Fruit fly (Drosophila melanogaster) whole organism, prepupa: Measurements from ENCODE around the gene CG6652.

Experiments used
- Blimp-1 ChIP-seq: fragments of 200-800 bp; sonication (Bioruptor generic); optimal IDR thresholded peaks from 3 replicates; lab custom pipeline; 2017; ENCODE audit warnings: missing biosample characterization, missing genetic modification characterization, mild to moderate bottlenecking, moderate library complexity, missing genetic modification reagents
- CG10631 ChIP-seq: fragments of 200-800 bp; sonication (Bioruptor generic); optimal IDR thresholded peaks from 2 replicates; lab custom pipeline; 2016; ENCODE audit warnings: missing biosample characterization, missing genetic modification characterization
- CG10669 ChIP-seq: fragments of 200-800 bp; sonication (Bioruptor generic); optimal IDR thresholded peaks from 3 replicates; lab custom pipeline; 2018; ENCODE audit warnings: missing biosample characterization, mild to moderate bottlenecking, missing genetic modification characterization, moderate library complexity
- CG11294 ChIP-seq: fragments of 200-800 bp; sonication (Bioruptor generic); IDR thresholded peaks from 2 replicates; pipeline ENCODE4 v1.3.6; 2022; ENCODE audit warnings: missing biosample characterization, missing genetic modification characterization
- CG15336 ChIP-seq: fragments of 200-800 bp; sonication (Bioruptor generic); IDR thresholded peaks from 2 replicates; pipeline ENCODE4 v1.3.6; 2022; ENCODE audit warnings: missing biosample characterization, missing genetic modification characterization
- CG1621 ChIP-seq: fragments of 200-800 bp; sonication (Bioruptor generic); optimal IDR thresholded peaks from 3 replicates; lab custom pipeline; 2018; ENCODE audit warnings: missing biosample characterization, mild to moderate bottlenecking, missing genetic modification characterization
- CG16779 ChIP-seq: fragments of 200-800 bp; sonication (Bioruptor generic); optimal IDR thresholded peaks from 3 replicates; lab custom pipeline; 2017; ENCODE audit warnings: missing biosample characterization, mild to moderate bottlenecking, missing genetic modification characterization
- CG3032 ChIP-seq: fragments of 200-800 bp; optimal IDR thresholded peaks from 2 replicates; lab custom pipeline; 2019; ENCODE audit warnings: missing biosample characterization, mild to moderate bottlenecking, missing genetic modification characterization, moderate library complexity
- CG31627 ChIP-seq: fragments of 200-800 bp; sonication (Bioruptor generic); optimal IDR thresholded peaks from 3 replicates; lab custom pipeline; 2016; ENCODE audit warnings: missing biosample characterization, missing genetic modification characterization
- CG32006 ChIP-seq: fragments of 200-800 bp; sonication (Bioruptor generic); optimal IDR thresholded peaks from 3 replicates; lab custom pipeline; 2017; ENCODE audit warnings: missing biosample characterization, mild to moderate bottlenecking, missing genetic modification characterization
- CG34406 ChIP-seq: fragments of 200-800 bp; sonication (Bioruptor generic); optimal IDR thresholded peaks from 3 replicates; lab custom pipeline; 2016; ENCODE audit warnings: missing biosample characterization, missing genetic modification characterization
- CG3919 ChIP-seq: fragments of 200-800 bp; sonication (Bioruptor generic); optimal IDR thresholded peaks from 3 replicates; lab custom pipeline; 2016; ENCODE audit warnings: missing biosample characterization, missing genetic modification characterization
- CG4318 ChIP-seq: fragments of 200-800 bp; sonication (Bioruptor generic); optimal IDR thresholded peaks from 3 replicates; lab custom pipeline; 2017; ENCODE audit warnings: missing biosample characterization, mild to moderate bottlenecking, missing genetic modification characterization
- CG6792 ChIP-seq: fragments of 200-800 bp; sonication (Bioruptor generic); optimal IDR thresholded peaks from 3 replicates; lab custom pipeline; 2016; ENCODE audit warnings: missing biosample characterization, missing genetic modification characterization
- CG6808 ChIP-seq: fragments of 200-800 bp; sonication (Bioruptor generic); optimal IDR thresholded peaks from 3 replicates; lab custom pipeline; 2017; ENCODE audit warnings: missing biosample characterization, missing genetic modification characterization, mild to moderate bottlenecking, moderate library complexity, missing genetic modification reagents
- CG6854 ChIP-seq: fragments of 200-800 bp; sonication (Bioruptor generic); optimal IDR thresholded peaks from 2 replicates; lab custom pipeline; 2017; ENCODE audit warnings: missing biosample characterization, mild to moderate bottlenecking, missing genetic modification characterization
- CG7368 ChIP-seq: fragments of 200-800 bp; sonication (Bioruptor generic); optimal IDR thresholded peaks from 3 replicates; lab custom pipeline; 2016; ENCODE audit warnings: missing biosample characterization, missing genetic modification characterization
- CG8119 ChIP-seq: fragments of 200-800 bp; sonication (Bioruptor generic); IDR thresholded peaks from 3 replicates; pipeline ENCODE4 v1.3.6; 2022; ENCODE audit warnings: missing biosample characterization, missing genetic modification characterization
- CG8319 ChIP-seq: fragments of 200-800 bp; sonication (Bioruptor generic); optimal IDR thresholded peaks from 3 replicates; lab custom pipeline; 2016; ENCODE audit warnings: missing biosample characterization, missing genetic modification characterization
- CG9139 ChIP-seq: fragments of 200-800 bp; sonication (Bioruptor generic); optimal IDR thresholded peaks from 3 replicates; lab custom pipeline; 2017; ENCODE audit warnings: missing biosample characterization, mild to moderate bottlenecking, missing genetic modification characterization
- Eip75B ChIP-seq: fragments of 200-800 bp; sonication (Bioruptor generic); optimal IDR thresholded peaks from 3 replicates; lab custom pipeline; 2016; ENCODE audit warnings: missing biosample characterization, missing genetic modification characterization
- Eip93F ChIP-seq: fragments of 200-800 bp; sonication (Bioruptor generic); optimal IDR thresholded peaks from 2 replicates; lab custom pipeline; 2016; ENCODE audit warnings: missing biosample characterization, mild to moderate bottlenecking, missing genetic modification characterization
- Gug ChIP-seq: fragments of 200-800 bp; sonication (Bioruptor generic); IDR thresholded peaks from 2 replicates; pipeline ENCODE4 v1.3.6; 2022; ENCODE audit warnings: missing biosample characterization, missing genetic modification characterization
- Hr38 ChIP-seq: sonication (Bioruptor generic); optimal IDR thresholded peaks from 2 replicates; lab custom pipeline; 2016; ENCODE audit warnings: missing biosample characterization, missing genetic modification characterization
- Hr39 ChIP-seq: fragments of 200-800 bp; sonication (Bioruptor generic); optimal IDR thresholded peaks from 2 replicates; lab custom pipeline; 2016; ENCODE audit warnings: missing biosample characterization, missing genetic modification characterization
- Hr4 ChIP-seq: fragments of 200-800 bp; sonication (Bioruptor generic); optimal IDR thresholded peaks from 3 replicates; lab custom pipeline; 2016; ENCODE audit warnings: missing biosample characterization, missing genetic modification characterization
- Lpt ChIP-seq: fragments of 200-800 bp; sonication (Bioruptor generic); optimal IDR thresholded peaks from 3 replicates; lab custom pipeline; 2016; ENCODE audit warnings: missing biosample characterization, missing genetic modification characterization
- Met ChIP-seq: fragments of 200-800 bp; sonication (Bioruptor generic); optimal IDR thresholded peaks from 3 replicates; lab custom pipeline; 2016; ENCODE audit warnings: missing biosample characterization, missing genetic modification characterization
- OdsH ChIP-seq: fragments of 200-800 bp; sonication (Bioruptor generic); optimal IDR thresholded peaks from 3 replicates; lab custom pipeline; 2016; ENCODE audit warnings: missing biosample characterization, missing genetic modification characterization
- Smox ChIP-seq: fragments of 200-800 bp; sonication (Bioruptor generic); optimal IDR thresholded peaks from 3 replicates; lab custom pipeline; 2016; ENCODE audit warnings: missing biosample characterization, missing genetic modification characterization
- Sox102F ChIP-seq: fragments of 200-800 bp; sonication (Bioruptor generic); optimal IDR thresholded peaks from 2 replicates; lab custom pipeline; 2016; ENCODE audit warnings: missing biosample characterization, mild to moderate bottlenecking, missing genetic modification characterization
- Sox14 ChIP-seq: fragments of 200-800 bp; sonication (Bioruptor generic); optimal IDR thresholded peaks from 3 replicates; lab custom pipeline; 2016; ENCODE audit warnings: missing biosample characterization, missing genetic modification characterization
- Sox15 ChIP-seq: fragments of 200-800 bp; sonication (Bioruptor generic); optimal IDR thresholded peaks from 3 replicates; lab custom pipeline; 2016; ENCODE audit warnings: missing biosample characterization, missing genetic modification characterization
- acj6 ChIP-seq: fragments of 200-800 bp; sonication (Bioruptor generic); optimal IDR thresholded peaks from 3 replicates; lab custom pipeline; 2016; ENCODE audit warnings: missing biosample characterization, missing genetic modification characterization
- eg ChIP-seq: fragments of 200-800 bp; sonication (Bioruptor generic); IDR thresholded peaks from 3 replicates; pipeline ENCODE4 v1.3.6; 2022; ENCODE audit warnings: missing biosample characterization, missing genetic modification characterization
- esn ChIP-seq: fragments of 200-800 bp; sonication (Bioruptor generic); optimal IDR thresholded peaks from 2 replicates; lab custom pipeline; 2016; ENCODE audit warnings: missing biosample characterization, mild to moderate bottlenecking, missing genetic modification characterization, moderate library complexity
- fd59A ChIP-seq: fragments of 200-800 bp; sonication (Bioruptor generic); optimal IDR thresholded peaks from 2 replicates; lab custom pipeline; 2017; ENCODE audit warnings: missing biosample characterization, mild to moderate bottlenecking, missing genetic modification characterization, missing genetic modification reagents
- fd85E ChIP-seq: fragments of 200-800 bp; sonication (Bioruptor generic); optimal IDR thresholded peaks from 3 replicates; lab custom pipeline; 2016; ENCODE audit warnings: missing biosample characterization, missing genetic modification characterization
- fkh ChIP-seq: fragments of 200-800 bp; sonication (Bioruptor generic); optimal IDR thresholded peaks from 3 replicates; lab custom pipeline; 2017; ENCODE audit warnings: missing biosample characterization, mild to moderate bottlenecking, missing genetic modification characterization, moderate library complexity
- pdm3 ChIP-seq: fragments of 200-800 bp; sonication (Bioruptor generic); optimal IDR thresholded peaks from 3 replicates; lab custom pipeline; 2016; ENCODE audit warnings: missing biosample characterization, missing genetic modification characterization
- salr ChIP-seq, 2 experiments: fragments of 200-800 bp; sonication (Bioruptor generic); optimal IDR thresholded peaks; 3 replicates each; lab custom pipeline; 2016 to 2018; ENCODE audit warnings: missing biosample characterization in 2 of 2, missing genetic modification characterization in 2 of 2, mild to moderate bottlenecking in 1 of 2
- spab ChIP-seq: fragments of 200-800 bp; sonication (Bioruptor generic); optimal IDR thresholded peaks from 2 replicates; lab custom pipeline; 2017; ENCODE audit warnings: missing biosample characterization, mild to moderate bottlenecking, missing genetic modification characterization, missing genetic modification reagents
- ss ChIP-seq, 2 experiments: fragments of 200-800 bp; sonication (Bioruptor generic); optimal IDR thresholded peaks; 2 replicates in 1 of 2; 3 replicates in 1 of 2; lab custom pipeline; 2017 to 2018; ENCODE audit warnings: mild to moderate bottlenecking in 2 of 2, missing biosample characterization in 2 of 2, missing genetic modification characterization in 2 of 2, moderate library complexity in 1 of 2
- svp ChIP-seq: fragments of 200-800 bp; sonication (Bioruptor generic); peaks from one replicate; lab custom pipeline; 2016; ENCODE audit warnings: missing biosample characterization, missing genetic modification characterization
- topi ChIP-seq: fragments of 200-800 bp; sonication (Bioruptor generic); optimal IDR thresholded peaks from 3 replicates; lab custom pipeline; 2016; ENCODE audit warnings: missing biosample characterization, missing genetic modification characterization
- vri ChIP-seq: fragments of 200-800 bp; sonication (Bioruptor generic); optimal IDR thresholded peaks from 3 replicates; lab custom pipeline; 2016; ENCODE audit warnings: missing biosample characterization, mild to moderate bottlenecking, missing genetic modification characterization

Gene CG6652

dm6 chr3L:17000289-17000688, 22.4 kb downstream of the CG6652 start:
- TF ChIP-seq Met (GFP tag; lab: Kevin White, UChicago) (no peak), CG1621 (tag; lab: Kevin White, UChicago) (no peak), ss (GFP tag; optimal IDR thresholded peaks at IDR 0.05; lab: Kevin White, UChicago) (no peak), Hr38 (no peak), CG10631 (GFP tag; lab: Kevin White, UChicago) (no peak), CG9139 (GFP tag; lab: Kevin White, UChicago) (no peak), CG4318 (no peak), esn (GFP tag; lab: Kevin White, UChicago) (no peak), CG16779 (tag; lab: Kevin White, UChicago) (peak; percentile 31), spab (GFP tag; lab: Kevin White, UChicago) (peak; percentile 23), CG3919 (no peak), svp (GFP tag; lab: Kevin White, UChicago) (peak; percentile 91), vri (GFP tag; lab: Kevin White, UChicago) (peak; percentile 34), CG32006 (no peak), pdm3 (GFP tag; lab: Kevin White, UChicago) (no peak), CG6854 (peak; percentile 37)

dm6 chr3L:16994805-16995204, 27.9 kb downstream of the CG6652 start:
- TF ChIP-seq CG3919 = no peak
- no peak for TF ChIP-seq CG8319 (GFP tag; lab: Kevin White, UChicago)
- TF ChIP-seq CG6808 = no peak

- peak; percentile 83 for TF ChIP-seq CG3919
- peak; percentile 91 for TF ChIP-seq Met (GFP tag; lab: Kevin White, UChicago)
- TF ChIP-seq fkh (GFP tag; lab: Kevin White, UChicago) = no peak
- peak; percentile 67 for TF ChIP-seq Sox15 (GFP tag; lab: Kevin White, UChicago)
- peak; percentile 54 for TF ChIP-seq CG8319 (GFP tag; lab: Kevin White, UChicago)
- peak; percentile 87 for TF ChIP-seq CG6854
- peak; percentile 69 for TF ChIP-seq CG1621 (tag; lab: Kevin White, UChicago)
- peak; percentile 90 for TF ChIP-seq CG15336 (GFP tag; lab: Robert Waterston, UW)
- no peak for TF ChIP-seq OdsH (GFP tag; lab: Kevin White, UChicago)
- TF ChIP-seq CG6808 = peak; percentile 88
- peak; percentile 73 for TF ChIP-seq Blimp-1 (GFP tag; lab: Kevin White, UChicago)
- TF ChIP-seq CG31627 (GFP tag; lab: Kevin White, UChicago) = peak; percentile 70
- peak; percentile 85 for TF ChIP-seq CG34406 (GFP tag; lab: Kevin White, UChicago)
- TF ChIP-seq Gug (GFP tag; lab: Robert Waterston, UW) = peak; percentile 51
- TF ChIP-seq fd59A (GFP tag; lab: Kevin White, UChicago) = peak; percentile 80
- peak; percentile 46 for TF ChIP-seq CG7368 (GFP tag; lab: Kevin White, UChicago)
- peak; percentile 82 for TF ChIP-seq CG3032
- TF ChIP-seq Eip93F (GFP tag; lab: Kevin White, UChicago) = peak; percentile 68
- TF ChIP-seq Smox = peak; percentile 82
- TF ChIP-seq Sox102F (GFP tag; lab: Kevin White, UChicago) = peak; percentile 85
- no peak for TF ChIP-seq CG9139 (GFP tag; lab: Kevin White, UChicago)
- peak; percentile 79 for TF ChIP-seq CG10631 (GFP tag; lab: Kevin White, UChicago)
- no peak for TF ChIP-seq fd85E
- no peak for TF ChIP-seq Eip75B
- peak; percentile 88 to 90 for TF ChIP-seq ss (GFP tag; optimal IDR thresholded peaks at IDR 0.05; lab: Kevin White, UChicago)
- peak; percentile 67 for TF ChIP-seq Lpt (GFP tag; lab: Kevin White, UChicago)
- TF ChIP-seq Hr4 (GFP tag; lab: Kevin White, UChicago) = no peak
- TF ChIP-seq Hr39 (GFP tag; lab: Kevin White, UChicago) = peak; percentile 71
- TF ChIP-seq vri (GFP tag; lab: Kevin White, UChicago) = peak; percentile 81
- TF ChIP-seq esn (GFP tag; lab: Kevin White, UChicago) = peak; percentile 92
- TF ChIP-seq Sox14 (GFP tag; lab: Kevin White, UChicago) = peak; percentile 77
- TF ChIP-seq CG32006 = peak; percentile 85
- peak; percentile 81 for TF ChIP-seq acj6 (GFP tag; lab: Kevin White, UChicago)
- peak; percentile 73; the same call in 1 of the 3 replicates for TF ChIP-seq eg (GFP tag; lab: Robert Waterston, UW)
- peak; percentile 83 for TF ChIP-seq CG6792
- no peak for TF ChIP-seq Hr38
- peak; percentile 90 for TF ChIP-seq CG8119
- peak; percentile 87 for TF ChIP-seq topi (GFP tag; lab: Kevin White, UChicago)
- TF ChIP-seq CG11294 (GFP tag; lab: Robert Waterston, UW) = 0 out of 2 replicates have a peak, but pooled peaks have one; percentile 19
- peak in 1 of 2 experiments; percentile 37 for TF ChIP-seq salr (GFP tag; optimal IDR thresholded peaks at IDR 0.05; lab: Kevin White, UChicago)
- no peak for TF ChIP-seq CG10669 (GFP tag; lab: Kevin White, UChicago)
Observed at dm6 chr3L:16989169-16989568, 33.5 kb downstream of the CG6652 start.
